Worm (Caenorhabditis elegans) whole organism, L4 larva: ENCODE results near the gene F27D9.7.

Experiments
- F10B5.3 ChIP-seq: sonication (generic microtip); optimal IDR thresholded peaks from 2 replicates; lab custom pipeline; 2016; ENCODE audit warnings: mild to moderate bottlenecking, missing genetic modification characterization, missing compliant biosample characterization
- F26F4.8 ChIP-seq: fragments of 200-800 bp; sonication (Bioruptor generic); conservative IDR thresholded peaks from 2 replicates; pipeline ENCODE4 v1.3.6; 2022; ENCODE audit warnings: missing genetic modification characterization, missing compliant biosample characterization
- F49E8.2 ChIP-seq: sonication (generic microtip); optimal IDR thresholded peaks from 2 replicates; lab custom pipeline; 2016; ENCODE audit warnings: missing compliant biosample characterization, mild to moderate bottlenecking, missing genetic modification characterization, borderline replicate concordance
- T26A8.4 ChIP-seq: fragments of 200-800 bp; sonication (Bioruptor generic); IDR thresholded peaks from 2 replicates; pipeline ENCODE4 v1.3.6; 2022; ENCODE audit warnings: missing genetic modification characterization, missing compliant biosample characterization
- Y105C5A.15 ChIP-seq: fragments of 200-800 bp; sonication (Bioruptor generic); IDR thresholded peaks from 2 replicates; pipeline ENCODE4 v1.3.6; 2022; ENCODE audit warnings: missing genetic modification characterization, missing compliant biosample characterization
- Y48G9A.11 ChIP-seq: fragments of 200-800 bp; sonication (Bioruptor generic); IDR thresholded peaks from 2 replicates; pipeline ENCODE4 v1.3.6; 2022; ENCODE audit warnings: missing genetic modification reagents, missing genetic modification characterization, missing compliant biosample characterization
- Y5F2A.4 ChIP-seq: fragments of 200-800 bp; sonication (Bioruptor generic); optimal IDR thresholded peaks from 2 replicates; lab custom pipeline; 2018; ENCODE audit warnings: mild to moderate bottlenecking, missing genetic modification characterization, missing compliant biosample characterization
- ama-1 ChIP-seq: fragments of 150-350 bp; optimal IDR thresholded peaks from 2 replicates; lab custom pipeline; 2014; ENCODE audit warnings: inconsistent platforms, mixed read lengths
- ceh-20 ChIP-seq: fragments of 200-800 bp; sonication (Bioruptor generic); IDR thresholded peaks from 2 replicates; pipeline ENCODE4 v1.3.6; 2022; ENCODE audit warnings: missing genetic modification reagents, missing genetic modification characterization, missing compliant biosample characterization
- ceh-28 ChIP-seq: fragments of 150-350 bp; optimal IDR thresholded peaks from 2 replicates; lab custom pipeline; 2014; ENCODE audit warnings: missing biosample characterization, missing genetic modification reagents, missing genetic modification characterization
- ceh-62 ChIP-seq: sonication (generic microtip); optimal IDR thresholded peaks from 2 replicates; lab custom pipeline; 2017; ENCODE audit warnings: missing biosample characterization, missing genetic modification characterization
- ces-1 ChIP-seq: fragments of 150-350 bp; sonication (generic microtip); optimal IDR thresholded peaks from 4 replicates; lab custom pipeline; 2014; ENCODE audit warnings: missing biosample characterization, missing genetic modification reagents, missing genetic modification characterization
- daf-12 ChIP-seq: fragments of 150-350 bp; optimal IDR thresholded peaks from 2 replicates; lab custom pipeline; 2014; ENCODE audit warnings: missing biosample characterization, missing genetic modification reagents, missing genetic modification characterization
- daf-16 ChIP-seq, 3 experiments: sonication (generic microtip); optimal IDR thresholded peaks; 2 replicates each; lab custom pipeline; 2016 to 2017; ENCODE audit warnings: missing genetic modification characterization in 3 of 3, missing genetic modification reagents in 3 of 3, mild to moderate bottlenecking in 2 of 3, missing compliant biosample characterization in 2 of 3, missing biosample characterization in 1 of 3, moderate library complexity in 1 of 3
- daf-19 ChIP-seq: fragments of 200-800 bp; sonication (Bioruptor generic); conservative IDR thresholded peaks from 2 replicates; pipeline ENCODE4 v1.3.6; 2022; ENCODE audit warnings: missing genetic modification characterization, missing compliant biosample characterization
- dmd-6 ChIP-seq: fragments of 200-800 bp; sonication (Bioruptor generic); IDR thresholded peaks from 2 replicates; pipeline ENCODE4 v1.3.6; 2022; ENCODE audit warnings: missing genetic modification reagents, missing genetic modification characterization, missing compliant biosample characterization
- dmd-8 ChIP-seq: fragments of 200-800 bp; sonication (Bioruptor generic); IDR thresholded peaks from 2 replicates; pipeline ENCODE4 v1.3.6; 2022; ENCODE audit warnings: missing genetic modification characterization, missing compliant biosample characterization
- duxl-1 ChIP-seq: sonication (generic microtip); optimal IDR thresholded peaks from 2 replicates; lab custom pipeline; 2016; ENCODE audit warnings: mild to moderate bottlenecking, missing genetic modification characterization, moderate library complexity, missing compliant biosample characterization; ENCODE audit not compliant: poor library complexity
- gei-8 ChIP-seq: fragments of 200-800 bp; sonication (Bioruptor generic); optimal IDR thresholded peaks from 2 replicates; lab custom pipeline; 2018; ENCODE audit warnings: mild to moderate bottlenecking, missing genetic modification characterization, missing compliant biosample characterization
- hif-1 ChIP-seq, 2 experiments: sonication (generic microtip); optimal IDR thresholded peaks; 2 replicates each; lab custom pipeline; 2016 to 2017; ENCODE audit warnings: missing compliant biosample characterization in 2 of 2, missing genetic modification characterization in 2 of 2, missing genetic modification reagents in 2 of 2, missing genotype in 2 of 2, mild to moderate bottlenecking in 1 of 2
- hmg-1.1 ChIP-seq: fragments of 200-800 bp; sonication (Bioruptor generic); IDR thresholded peaks from 2 replicates; pipeline ENCODE4 v1.3.6; 2022; ENCODE audit warnings: missing genetic modification reagents, missing genetic modification characterization, missing compliant biosample characterization
- lim-7 ChIP-seq: fragments of 200-800 bp; sonication (Bioruptor generic); IDR thresholded peaks from 2 replicates; pipeline ENCODE4 v1.3.6; 2022; ENCODE audit warnings: missing genetic modification characterization, missing compliant biosample characterization
- lin-1 ChIP-seq: fragments of 200-800 bp; sonication (Bioruptor generic); IDR thresholded peaks from 2 replicates; pipeline ENCODE4 v1.3.6; 2022; ENCODE audit warnings: missing genetic modification reagents, missing genetic modification characterization, missing compliant biosample characterization
- lin-29 ChIP-seq: fragments of 200-800 bp; sonication (Bioruptor generic); IDR thresholded peaks from 2 replicates; pipeline ENCODE4 v1.3.6; 2022; ENCODE audit warnings: missing genetic modification reagents, missing genetic modification characterization, missing compliant biosample characterization
- lir-3 ChIP-seq: sonication (generic microtip); optimal IDR thresholded peaks from 2 replicates; lab custom pipeline; 2016; ENCODE audit warnings: mild to moderate bottlenecking, missing genetic modification characterization, missing compliant biosample characterization
- lsy-2 ChIP-seq, 2 experiments: fragments of 150-350 bp in 1 of 2; sonication (generic microtip) in 1 of 2; optimal IDR thresholded peaks; 2 replicates each; lab custom pipeline; 2014 to 2017; ENCODE audit warnings: missing biosample characterization in 2 of 2, missing genetic modification characterization in 2 of 2
- madf-5 ChIP-seq, 2 experiments: fragments of 200-800 bp; sonication (Bioruptor generic); IDR thresholded peaks; 2 replicates each; pipeline ENCODE4 v1.3.6; 2022; ENCODE audit warnings: missing compliant biosample characterization in 2 of 2, missing genetic modification characterization in 2 of 2
- madf-9 ChIP-seq: fragments of 200-800 bp; sonication (Bioruptor generic); conservative IDR thresholded peaks from 2 replicates; pipeline ENCODE4 v1.3.6; 2022; ENCODE audit warnings: missing genetic modification reagents, missing genetic modification characterization, missing compliant biosample characterization
- mdl-1 ChIP-seq, 2 experiments: fragments of 150-350 bp in 1 of 2; sonication (generic microtip) in 1 of 2; optimal IDR thresholded peaks; 2 replicates each; lab custom pipeline; 2014 to 2017; ENCODE audit warnings: missing biosample characterization in 2 of 2, missing genetic modification characterization in 2 of 2
- mep-1 ChIP-seq: fragments of 150-350 bp; sonication (generic microtip); optimal IDR thresholded peaks from 3 replicates; lab custom pipeline; 2014; ENCODE audit warnings: missing biosample characterization, missing genetic modification characterization
- mes-2 ChIP-seq: sonication (generic microtip); optimal IDR thresholded peaks from 2 replicates; lab custom pipeline; 2016; ENCODE audit warnings: missing genotype, mild to moderate bottlenecking, missing genetic modification characterization, missing compliant biosample characterization; ENCODE audit not compliant: poor library complexity, severe bottlenecking
- mxl-2 ChIP-seq: fragments of 200-800 bp; sonication (Bioruptor generic); conservative IDR thresholded peaks from 2 replicates; pipeline ENCODE4 v1.3.6; 2022; ENCODE audit warnings: missing genetic modification reagents, missing genetic modification characterization, missing compliant biosample characterization
- mxl-3 ChIP-seq: fragments of 200-800 bp; sonication (Bioruptor generic); optimal IDR thresholded peaks from 2 replicates; lab custom pipeline; 2018; ENCODE audit warnings: mild to moderate bottlenecking, missing genetic modification characterization, missing compliant biosample characterization
- nhr-10 ChIP-seq: fragments of 150-350 bp; optimal IDR thresholded peaks from 2 replicates; lab custom pipeline; 2014; ENCODE audit warnings: missing biosample characterization, missing genetic modification characterization
- nhr-102 ChIP-seq: sonication (generic microtip); optimal IDR thresholded peaks from 2 replicates; lab custom pipeline; 2016; ENCODE audit warnings: mild to moderate bottlenecking, missing genetic modification characterization, moderate library complexity, missing compliant biosample characterization
- nhr-11 ChIP-seq: fragments of 150-350 bp; optimal IDR thresholded peaks from 2 replicates; lab custom pipeline; 2014; ENCODE audit warnings: missing biosample characterization, missing genetic modification characterization
- nhr-111 ChIP-seq: fragments of 200-800 bp; sonication (Bioruptor generic); optimal IDR thresholded peaks from 2 replicates; lab custom pipeline; 2018; ENCODE audit warnings: mild to moderate bottlenecking, missing genetic modification characterization, missing compliant biosample characterization
- nhr-25 ChIP-seq: sonication (generic microtip); optimal IDR thresholded peaks from 2 replicates; lab custom pipeline; 2017; ENCODE audit warnings: missing genetic modification characterization, mild to moderate bottlenecking, missing compliant biosample characterization, antibody characterized with exemption, moderate library complexity, borderline replicate concordance; ENCODE audit not compliant: insufficient read depth
- nhr-41 ChIP-seq: fragments of 200-800 bp; sonication (Bioruptor generic); IDR thresholded peaks from 2 replicates; pipeline ENCODE4 v1.3.6; 2022; ENCODE audit warnings: missing genetic modification reagents, missing genetic modification characterization, missing compliant biosample characterization
- nhr-48 ChIP-seq: sonication (generic microtip); optimal IDR thresholded peaks from 2 replicates; lab custom pipeline; 2016; ENCODE audit warnings: mild to moderate bottlenecking, missing genetic modification characterization, missing compliant biosample characterization
- php-3 ChIP-seq: fragments of 200-800 bp; sonication (Bioruptor generic); IDR thresholded peaks from 2 replicates; pipeline ENCODE4 v1.3.6; 2022; ENCODE audit warnings: missing genetic modification reagents, missing genetic modification characterization, missing compliant biosample characterization
- set-16 ChIP-seq: fragments of 200-800 bp; sonication (Bioruptor generic); IDR thresholded peaks from 2 replicates; pipeline ENCODE4 v1.3.6; 2022; ENCODE audit warnings: missing genetic modification reagents, missing genetic modification characterization, missing compliant biosample characterization
- unc-39 ChIP-seq: sonication (generic microtip); optimal IDR thresholded peaks from 2 replicates; lab custom pipeline; 2017; ENCODE audit warnings: missing biosample characterization, missing genetic modification characterization
- unc-62 ChIP-seq, 3 experiments: fragments of 150-350 bp in 1 of 3; sonication (generic microtip); optimal IDR thresholded peaks in 2 of 3; peaks in 1 of 3; 1 replicate in 1 of 3; 2 replicates in 2 of 3; lab custom pipeline; 2014 to 2017; ENCODE audit warnings: missing biosample characterization in 3 of 3, missing genetic modification characterization in 3 of 3, missing genetic modification reagents in 3 of 3, missing genotype in 1 of 3
- vab-7 ChIP-seq: fragments of 200-800 bp; sonication (Bioruptor generic); IDR thresholded peaks from 2 replicates; pipeline ENCODE4 v1.3.6; 2022; ENCODE audit warnings: missing genetic modification reagents, missing genetic modification characterization, missing compliant biosample characterization
- zfp-2 ChIP-seq: sonication (generic microtip); optimal IDR thresholded peaks from 2 replicates; lab custom pipeline; 2016; ENCODE audit warnings: mild to moderate bottlenecking, missing genetic modification characterization, missing compliant biosample characterization
- zfp-3 ChIP-seq: fragments of 200-800 bp; sonication (Bioruptor generic); conservative IDR thresholded peaks from 2 replicates; pipeline ENCODE4 v1.3.6; 2022; ENCODE audit warnings: missing genetic modification reagents, missing genetic modification characterization, missing compliant biosample characterization
- ztf-7 ChIP-seq: fragments of 150-350 bp; optimal IDR thresholded peaks from 2 replicates; lab custom pipeline; 2014; ENCODE audit warnings: missing biosample characterization, missing genetic modification characterization

Gene F27D9.7

ce11 chrX:7651219-7651958, 19.2 kb downstream of the F27D9.7 start (continued):
- TF ChIP-seq zfp-3 (no peak), F10B5.3 (tag; lab: Kevin White, UChicago) (no peak), dmd-6 (GFP tag; lab: Robert Waterston, UW) (no peak), nhr-111 (no peak), vab-7 (GFP tag; lab: Robert Waterston, UW) (no peak), nhr-48 (no peak), daf-16 (GFP tag; optimal IDR thresholded peaks at IDR 0.05; lab: Kevin White, UChicago) (peak in 1 of 2 experiments; percentile 11), daf-16 (tag; optimal IDR thresholded peaks at IDR 0.05; lab: Kevin White, UChicago) (no peak), unc-39 (tag; lab: Kevin White, UChicago) (no peak), lin-1 (no peak), Y5F2A.4 (GFP tag; lab: Kevin White, UChicago) (no peak), ztf-7 (no peak), Y105C5A.15 (no peak), ama-1 (lab: Kevin White, UChicago) (no peak), lir-3 (no peak), nhr-10 (no peak), duxl-1 (no peak), dmd-8 (no peak), nhr-102 (tag; lab: Kevin White, UChicago) (no peak), ces-1 (GFP tag; lab: Kevin White, UChicago) (no peak), ceh-20 (GFP tag; lab: Robert Waterston, UW) (no peak), mep-1 (no peak), daf-12 (tag; lab: Kevin White, UChicago) (no peak), mxl-3 (GFP tag; lab: Kevin White, UChicago) (no peak), zfp-2 (tag; lab: Kevin White, UChicago) (no peak), set-16 (GFP tag; lab: Robert Waterston, UW) (peak; percentile 97), mdl-1 (tag; optimal IDR thresholded peaks at IDR 0.05; lab: Kevin White, UChicago) (peak in 1 of 2 experiments; percentile 58), F26F4.8 (GFP tag; lab: Robert Waterston, UW) (no peak), mes-2 (tag; lab: Kevin White, UChicago) (no peak), gei-8 (no peak), madf-9 (GFP tag; lab: Robert Waterston, UW) (peak; percentile 54; the same call in 1 of the 2 replicates), nhr-11 (tag; lab: Kevin White, UChicago) (no peak), hif-1 (tag; optimal IDR thresholded peaks at IDR 0.05; lab: Kevin White, UChicago) (peak in 1 of 2 experiments; percentile 44), hmg-1.1 (GFP tag; lab: Robert Waterston, UW) (peak; percentile 47; the same call in 1 of the 2 replicates), F49E8.2 (tag; lab: Kevin White, UChicago) (no peak), madf-5 (GFP tag; IDR thresholded peaks at IDR 0.05; lab: Robert Waterston, UW) (no peak), nhr-41 (GFP tag; lab: Robert Waterston, UW) (no peak), lsy-2 (tag; optimal IDR thresholded peaks at IDR 0.05; lab: Kevin White, UChicago) (no peak), daf-19 (GFP tag; lab: Robert Waterston, UW) (no peak), Y48G9A.11 (GFP tag; lab: Robert Waterston, UW) (no peak), php-3 (0 out of 2 replicates have a peak, but pooled peaks have one; percentile 62), lin-29 (no peak), ceh-62 (no peak), ceh-28 (tag; lab: Kevin White, UChicago) (no peak), T26A8.4 (GFP tag; lab: Robert Waterston, UW) (no peak), nhr-25 (tag; lab: Kevin White, UChicago) (no peak), unc-62 (GFP tag; optimal IDR thresholded peaks at IDR 0.05 in 1 of 2; lab: Kevin White, UChicago) (peak in 1 of 2 experiments; percentile 60), unc-62 (tag; optimal IDR thresholded peaks at IDR 0.05; lab: Kevin White, UChicago) (no peak), mxl-2 (GFP tag; lab: Robert Waterston, UW) (no peak), lim-7 (GFP tag; lab: Robert Waterston, UW) (no peak)
